Fruit fly (Drosophila melanogaster) whole organism, pupa: ENCODE results near the gene Mks1.

Source experiments
- CG10348 ChIP-seq: fragments of 200-800 bp; sonication (Bioruptor generic); IDR thresholded peaks from 2 replicates; pipeline ENCODE4 v1.3.6; 2022; ENCODE audit warnings: missing biosample characterization, missing genetic modification characterization
- CG14655 ChIP-seq: fragments of 200-800 bp; sonication (Bioruptor generic); optimal IDR thresholded peaks from 3 replicates; lab custom pipeline; 2017; ENCODE audit warnings: mild to moderate bottlenecking, missing biosample characterization, missing genetic modification reagents, missing genetic modification characterization
- CG32121 ChIP-seq: fragments of 200-800 bp; sonication (Bioruptor generic); IDR thresholded peaks from 2 replicates; pipeline ENCODE4 v1.3.6; 2022; ENCODE audit warnings: missing biosample characterization, missing genetic modification characterization
- CG8301 ChIP-seq: fragments of 200-800 bp; sonication (Bioruptor generic); optimal IDR thresholded peaks from 2 replicates; lab custom pipeline; 2018; ENCODE audit warnings: missing biosample characterization, mild to moderate bottlenecking, missing genetic modification characterization
- CG9948 ChIP-seq: fragments of 200-800 bp; sonication (Bioruptor generic); optimal IDR thresholded peaks from 2 replicates; lab custom pipeline; 2018; ENCODE audit warnings: missing biosample characterization, mild to moderate bottlenecking, missing genetic modification characterization, moderate library complexity
- EcR ChIP-seq: fragments of 200-800 bp; sonication (Bioruptor generic); optimal IDR thresholded peaks from 3 replicates; lab custom pipeline; 2019; ENCODE audit warnings: missing biosample characterization, missing genetic modification characterization, mild to moderate bottlenecking, moderate library complexity, missing genetic modification reagents
- Ets98B ChIP-seq: fragments of 200-800 bp; sonication (Bioruptor generic); IDR thresholded peaks from 2 replicates; pipeline ENCODE4 v1.3.6; 2022; ENCODE audit warnings: missing biosample characterization, missing genetic modification characterization
- Pif1B ChIP-seq: fragments of 200-800 bp; sonication (Bioruptor generic); optimal IDR thresholded peaks from 3 replicates; lab custom pipeline; 2016; ENCODE audit warnings: missing biosample characterization, missing genetic modification characterization
- rn ChIP-seq: fragments of 200-800 bp; sonication (Bioruptor generic); IDR thresholded peaks from 2 replicates; pipeline ENCODE4 v1.3.6; 2022; ENCODE audit warnings: missing biosample characterization, missing genetic modification characterization

The Mks1 gene

dm6 chrX:12453704-12454103 lies 42.7 kb downstream of the Mks1 start:
- TF ChIP-seq CG10348 (GFP tag; lab: Robert Waterston, UW) (no peak), CG9948 (tag; lab: Kevin White, UChicago) (no peak), EcR (GFP tag; lab: Kevin White, UChicago) (no peak)
- TF ChIP-seq, all 21 proteins: peak for 0

- TF ChIP-seq CG14655 (peak; percentile 32), Ets98B (GFP tag; lab: Robert Waterston, UW) (no peak), CG8301 (tag; lab: Kevin White, UChicago) (peak; percentile 5), CG9948 (tag; lab: Kevin White, UChicago) (no peak), EcR (GFP tag; lab: Kevin White, UChicago) (no peak), CG32121 (GFP tag; lab: Robert Waterston, UW) (0 out of 2 replicates have a peak, but pooled peaks have one; percentile 10), rn (GFP tag; lab: Robert Waterston, UW) (no peak), Pif1B (no peak)
These were observed 48.5 kb downstream of the Mks1 start for dm6 chrX:12447874-12448273.
